Fruit fly (Drosophila melanogaster) S2 (cell line): ENCODE measurements around the gene CG17350.

ENCODE experiments used
- CG8478 ChIP-seq: fragments of >200 bp; optimal IDR thresholded peaks from 2 replicates; lab custom pipeline; 2018
- CTCF ChIP-seq, 2 experiments: fragments of >200 bp; optimal IDR thresholded peaks; 2 replicates each; lab custom pipeline; 2018

DNA sequence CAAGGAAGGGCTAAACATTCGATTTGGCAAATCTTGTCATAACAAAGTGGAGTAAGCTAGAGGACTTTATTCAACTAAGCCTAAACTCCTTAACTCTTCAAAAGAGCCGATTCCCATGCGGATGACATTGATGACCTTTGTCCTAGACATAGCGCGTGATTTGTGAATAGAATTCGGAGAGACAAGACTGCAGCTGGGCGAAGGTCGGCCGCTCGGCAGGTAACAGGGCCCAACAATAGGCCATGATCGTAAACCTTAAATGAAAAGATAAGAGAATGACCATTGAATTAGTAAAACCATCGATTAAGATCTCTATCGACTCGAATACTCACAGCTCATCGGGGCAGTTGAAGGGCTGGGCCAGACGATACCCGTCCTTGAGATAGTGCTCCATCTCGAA is 41.7 kb upstream of the CG17350 start:
- TF ChIP-seq CG8478 (lab: Kevin White, UChicago), result no peak
- no peak for TF ChIP-seq CTCF (optimal IDR thresholded peaks at IDR 0.05; lab: Kevin White, UChicago)
